Worm (Caenorhabditis elegans) whole organism, L1 larva: ENCODE data around the gene lmp-1.

Experiments used
- F16B12.6 ChIP-seq: fragments of 150-350 bp; optimal IDR thresholded peaks from 2 replicates; lab custom pipeline; 2014; ENCODE audit warnings: missing biosample characterization, missing genetic modification characterization
- Y116A8C.19 ChIP-seq: sonication (generic microtip); optimal IDR thresholded peaks from 2 replicates; lab custom pipeline; 2016; ENCODE audit warnings: missing compliant biosample characterization, missing genetic modification characterization, borderline replicate concordance
- aha-1 ChIP-seq: fragments of 150-350 bp; optimal IDR thresholded peaks from 2 replicates; lab custom pipeline; 2014; ENCODE audit warnings: missing biosample characterization, missing genetic modification characterization
- ama-1 ChIP-seq: fragments of 150-350 bp; optimal IDR thresholded peaks from 2 replicates; lab custom pipeline; 2014
- ceh-82 ChIP-seq, 3 experiments: fragments of 150-350 bp in 1 of 3; sonication (generic microtip) in 2 of 3; optimal IDR thresholded peaks; 2 replicates each; lab custom pipeline; 2014 to 2017; ENCODE audit warnings: missing biosample characterization in 3 of 3, missing genetic modification characterization in 3 of 3
- dsc-1 ChIP-seq: sonication (generic microtip); optimal IDR thresholded peaks from 2 replicates; lab custom pipeline; 2016; ENCODE audit warnings: mild to moderate bottlenecking, missing genetic modification characterization, missing compliant biosample characterization
- efl-1 ChIP-seq, 4 experiments: fragments of 150-350 bp; optimal IDR thresholded peaks in 3 of 4; peaks in 1 of 4; 1 replicate in 1 of 4; 2 replicates in 3 of 4; lab custom pipeline; 2014; ENCODE audit warnings: missing biosample characterization in 2 of 4, missing genetic modification characterization in 2 of 4, missing genetic modification reagents in 2 of 4
- efl-3 ChIP-seq: fragments of 200-800 bp; sonication (Bioruptor generic); optimal IDR thresholded peaks from 2 replicates; lab custom pipeline; 2018; ENCODE audit warnings: mild to moderate bottlenecking, missing genetic modification characterization, missing compliant biosample characterization
- elt-3 ChIP-seq, 6 experiments: fragments of 150-350 bp in 1 of 6; sonication (generic microtip); optimal IDR thresholded peaks; 2 replicates each; lab custom pipeline; 2017 to 2018; ENCODE audit warnings: missing biosample characterization in 6 of 6, missing genetic modification characterization in 6 of 6, inconsistent platforms in 1 of 6
- ets-5 ChIP-seq: fragments of 200-800 bp; sonication (Bioruptor generic); IDR thresholded peaks from 2 replicates; pipeline ENCODE4 v1.3.6; 2022; ENCODE audit warnings: missing genetic modification characterization, missing compliant biosample characterization
- fos-1 ChIP-seq: fragments of 150-350 bp; optimal IDR thresholded peaks from 2 replicates; lab custom pipeline; 2014; ENCODE audit warnings: missing biosample characterization, missing genetic modification characterization
- grh-1 ChIP-seq: fragments of 200-800 bp; sonication (Bioruptor generic); IDR thresholded peaks from 2 replicates; pipeline ENCODE4 v1.3.6; 2022; ENCODE audit warnings: missing genetic modification reagents, missing genetic modification characterization, missing compliant biosample characterization
- hlh-17 ChIP-seq: fragments of 200-800 bp; sonication (Bioruptor generic); optimal IDR thresholded peaks from 2 replicates; lab custom pipeline; 2018; ENCODE audit warnings: missing genetic modification characterization, mild to moderate bottlenecking, missing compliant biosample characterization, moderate library complexity, borderline replicate concordance
- hpl-2 ChIP-seq: fragments of 150-350 bp; optimal IDR thresholded peaks from 2 replicates; lab custom pipeline; 2014; ENCODE audit warnings: missing biosample characterization, missing genetic modification reagents, missing genetic modification characterization
- irx-1 ChIP-seq: sonication (generic microtip); optimal IDR thresholded peaks from 2 replicates; lab custom pipeline; 2016; ENCODE audit warnings: missing genetic modification characterization, missing compliant biosample characterization
- isw-1 ChIP-seq: fragments of 200-800 bp; sonication (Bioruptor generic); IDR thresholded peaks from 2 replicates; pipeline ENCODE4 v1.3.6; 2022; ENCODE audit warnings: missing genetic modification characterization, missing compliant biosample characterization
- jun-1 ChIP-seq: fragments of 150-350 bp; optimal IDR thresholded peaks from 2 replicates; lab custom pipeline; 2014; ENCODE audit warnings: missing biosample characterization, missing genetic modification reagents, missing genetic modification characterization
- lin-13 ChIP-seq: fragments of 150-350 bp; optimal IDR thresholded peaks from 2 replicates; lab custom pipeline; 2014; ENCODE audit warnings: missing biosample characterization, missing genetic modification reagents, missing genetic modification characterization
- lin-15B ChIP-seq: fragments of 150-350 bp; sonication (generic microtip); optimal IDR thresholded peaks from 3 replicates; lab custom pipeline; 2014; ENCODE audit warnings: missing biosample characterization, missing genetic modification characterization
- lsy-2 ChIP-seq, 2 experiments: fragments of 150-350 bp; optimal IDR thresholded peaks; 2 replicates each; lab custom pipeline; 2014; ENCODE audit warnings: missing biosample characterization in 2 of 2, missing genetic modification characterization in 2 of 2
- mef-2 ChIP-seq: fragments of 150-350 bp; optimal IDR thresholded peaks from 2 replicates; lab custom pipeline; 2014; ENCODE audit warnings: missing biosample characterization, missing genetic modification characterization
- nhr-19 ChIP-seq: fragments of 200-800 bp; sonication (Bioruptor generic); conservative IDR thresholded peaks from 2 replicates; pipeline ENCODE4 v1.3.6; 2022; ENCODE audit warnings: missing genetic modification characterization, missing compliant biosample characterization
- nhr-237 ChIP-seq: fragments of 150-350 bp; optimal IDR thresholded peaks from 2 replicates; lab custom pipeline; 2014; ENCODE audit warnings: missing biosample characterization, missing genetic modification characterization
- nhr-47 ChIP-seq: sonication (generic microtip); optimal IDR thresholded peaks from 2 replicates; lab custom pipeline; 2016; ENCODE audit warnings: mild to moderate bottlenecking, missing genetic modification characterization, moderate library complexity, missing compliant biosample characterization
- nhr-71 ChIP-seq: sonication (generic microtip); optimal IDR thresholded peaks from 2 replicates; lab custom pipeline; 2016; ENCODE audit warnings: mild to moderate bottlenecking, missing genetic modification characterization, moderate library complexity, missing compliant biosample characterization
- nhr-77 ChIP-seq: fragments of 150-350 bp; optimal IDR thresholded peaks from 2 replicates; lab custom pipeline; 2014; ENCODE audit warnings: missing biosample characterization, missing genetic modification characterization
- nhr-90 ChIP-seq: sonication (generic microtip); optimal IDR thresholded peaks from 2 replicates; lab custom pipeline; 2016; ENCODE audit warnings: mild to moderate bottlenecking, missing genetic modification characterization, missing compliant biosample characterization; ENCODE audit not compliant: poor library complexity
- pag-3 ChIP-seq: sonication (generic microtip); optimal IDR thresholded peaks from 2 replicates; lab custom pipeline; 2017; ENCODE audit warnings: missing genetic modification characterization, mild to moderate bottlenecking, missing compliant biosample characterization, antibody characterized with exemption, borderline replicate concordance; ENCODE audit not compliant: insufficient read depth
- pax-3 ChIP-seq: fragments of 200-800 bp; sonication (Bioruptor generic); optimal IDR thresholded peaks from 2 replicates; lab custom pipeline; 2018; ENCODE audit warnings: mild to moderate bottlenecking, missing genetic modification characterization, moderate library complexity, missing compliant biosample characterization
- rnt-1 ChIP-seq: sonication (generic microtip); optimal IDR thresholded peaks from 2 replicates; lab custom pipeline; 2016; ENCODE audit warnings: mild to moderate bottlenecking, missing genetic modification characterization, moderate library complexity, missing compliant biosample characterization
- skn-1 ChIP-seq: fragments of 150-350 bp; optimal IDR thresholded peaks from 2 replicates; lab custom pipeline; 2014; ENCODE audit warnings: missing biosample characterization, missing genetic modification characterization
- snu-23 ChIP-seq: sonication (generic microtip); optimal IDR thresholded peaks from 2 replicates; lab custom pipeline; 2016; ENCODE audit warnings: missing genetic modification characterization, missing compliant biosample characterization
- swsn-7 ChIP-seq: sonication (generic microtip); optimal IDR thresholded peaks from 2 replicates; lab custom pipeline; 2016; ENCODE audit warnings: missing genetic modification characterization, missing compliant biosample characterization
- tbx-2 ChIP-seq: sonication (generic microtip); optimal IDR thresholded peaks from 2 replicates; lab custom pipeline; 2016; ENCODE audit warnings: missing genetic modification characterization, missing compliant biosample characterization
- tlp-1 ChIP-seq: fragments of 150-350 bp; optimal IDR thresholded peaks from 2 replicates; lab custom pipeline; 2014; ENCODE audit warnings: missing biosample characterization, missing genetic modification characterization
- unc-130 ChIP-seq: fragments of 150-350 bp; optimal IDR thresholded peaks from 2 replicates; lab custom pipeline; 2017; ENCODE audit warnings: missing biosample characterization, missing genetic modification characterization, inconsistent platforms
- unc-30 ChIP-seq: sonication (generic microtip); optimal IDR thresholded peaks from 2 replicates; lab custom pipeline; 2017; ENCODE audit warnings: missing biosample characterization, missing genetic modification characterization
- unc-62 ChIP-seq: fragments of 150-350 bp; optimal IDR thresholded peaks from 2 replicates; lab custom pipeline; 2014; ENCODE audit warnings: missing biosample characterization, missing genetic modification reagents, missing genetic modification characterization
- vab-15 ChIP-seq: sonication (generic microtip); optimal IDR thresholded peaks from 2 replicates; lab custom pipeline; 2017; ENCODE audit warnings: missing genotype, mild to moderate bottlenecking, missing genetic modification characterization, missing compliant biosample characterization
- zag-1 ChIP-seq: fragments of 150-350 bp; optimal IDR thresholded peaks from 2 replicates; lab custom pipeline; 2014; ENCODE audit warnings: missing biosample characterization, missing genetic modification characterization
- zip-4 ChIP-seq: fragments of 200-800 bp; sonication (Bioruptor generic); optimal IDR thresholded peaks from 2 replicates; lab custom pipeline; 2018; ENCODE audit warnings: mild to moderate bottlenecking, missing genetic modification characterization, moderate library complexity, missing compliant biosample characterization
- ztf-11 ChIP-seq, 2 experiments: sonication (generic microtip); optimal IDR thresholded peaks; 2 replicates each; lab custom pipeline; 2016 to 2017; ENCODE audit warnings: missing genetic modification characterization in 2 of 2, missing biosample characterization in 1 of 2, missing compliant biosample characterization in 1 of 2
- ztf-4 ChIP-seq: fragments of 150-350 bp; optimal IDR thresholded peaks from 2 replicates; lab custom pipeline; 2014; ENCODE audit warnings: missing biosample characterization, missing genetic modification characterization

The lmp-1 gene

ce11 chrX:6378363-6378762 lies 879 bp upstream of the lmp-1 start (continued):
- no peak for TF ChIP-seq ets-5
- peak; percentile 58 for TF ChIP-seq tbx-2
- no peak for TF ChIP-seq lin-15B
- peak; percentile 68 for TF ChIP-seq nhr-47 (tag; lab: Kevin White, UChicago)
- no peak for TF ChIP-seq unc-62 (GFP tag; lab: Kevin White, UChicago)
- peak; percentile 40 for TF ChIP-seq nhr-19 (GFP tag; lab: Robert Waterston, UW)
- peak; percentile 33 to 66 for TF ChIP-seq lsy-2 (tag; optimal IDR thresholded peaks at IDR 0.05; lab: Kevin White, UChicago)
- TF ChIP-seq irx-1 (tag; lab: Kevin White, UChicago), result peak; percentile 23

- TF ChIP-seq efl-1 (optimal IDR thresholded peaks at IDR 0.05; lab: Kevin White, UChicago) (no peak), efl-1 (GFP tag; optimal IDR thresholded peaks at IDR 0.05 in 1 of 2; lab: Kevin White, UChicago) (peak in 1 of 2 experiments; percentile 42), ama-1 (lab: Kevin White, UChicago) (no peak)
These were observed 3.0 kb downstream of the lmp-1 start, which contains the start of gene C03B1.1 for ce11 chrX:6374451-6374850. TSS of gene C03B1.1 (plus strand) at chrX:6374751.

ce11 chrX:6373348-6373747 lies 4.1 kb downstream of the lmp-1 start, which contains the start of gene C03B1.17:
TSS of gene C03B1.17 (plus strand) at chrX:6373648.
- TF ChIP-seq fos-1 (tag; lab: Kevin White, UChicago), result no peak
- TF ChIP-seq lin-13 (GFP tag; lab: Kevin White, UChicago), result no peak
- no peak for TF ChIP-seq snu-23 (GFP tag; lab: Kevin White, UChicago)
- no peak for TF ChIP-seq unc-30 (tag; lab: Kevin White, UChicago)
- TF ChIP-seq nhr-71 (tag; lab: Kevin White, UChicago), result no peak
- no peak for TF ChIP-seq nhr-237 (tag; lab: Kevin White, UChicago)
- TF ChIP-seq efl-1 (optimal IDR thresholded peaks at IDR 0.05; lab: Kevin White, UChicago), result no peak
- no peak for TF ChIP-seq efl-1 (GFP tag; optimal IDR thresholded peaks at IDR 0.05 in 1 of 2; lab: Kevin White, UChicago)
- no peak for TF ChIP-seq mef-2 (tag; lab: Kevin White, UChicago)
- no peak for TF ChIP-seq isw-1 (GFP tag; lab: Robert Waterston, UW)
- TF ChIP-seq ztf-4 (tag; lab: Kevin White, UChicago), result no peak
- TF ChIP-seq jun-1 (tag; lab: Kevin White, UChicago), result no peak
- TF ChIP-seq, all 84 proteins: peak for 0

- TF ChIP-seq Y116A8C.19 (tag; lab: Kevin White, UChicago) (no peak), zip-4 (GFP tag; lab: Kevin White, UChicago) (no peak), isw-1 (GFP tag; lab: Robert Waterston, UW) (no peak), rnt-1 (tag; lab: Kevin White, UChicago) (peak; percentile 60), vab-15 (no peak), F16B12.6 (no peak), zag-1 (tag; lab: Kevin White, UChicago) (no peak), unc-130 (peak; percentile 41), lin-13 (GFP tag; lab: Kevin White, UChicago) (no peak), pag-3 (tag; lab: Kevin White, UChicago) (no peak), ztf-11 (tag; optimal IDR thresholded peaks at IDR 0.05; lab: Kevin White, UChicago) (no peak), ceh-82 (tag; optimal IDR thresholded peaks at IDR 0.05; lab: Kevin White, UChicago) (peak; percentile 21 to 30 (median 25)), efl-3 (GFP tag; lab: Kevin White, UChicago) (no peak), nhr-90 (tag; lab: Kevin White, UChicago) (peak; percentile 59), nhr-77 (peak; percentile 41), pax-3 (tag; lab: Kevin White, UChicago) (no peak), aha-1 (tag; lab: Kevin White, UChicago) (no peak), ets-5 (no peak), swsn-7 (tag; lab: Kevin White, UChicago) (peak; percentile 66), dsc-1 (peak; percentile 78), hpl-2 (GFP tag; lab: Kevin White, UChicago) (no peak), tlp-1 (no peak), elt-3 (tag; optimal IDR thresholded peaks at IDR 0.05; lab: Kevin White, UChicago) (peak in 1 of 6 experiments; percentile 60), unc-62 (GFP tag; lab: Kevin White, UChicago) (no peak), unc-30 (tag; lab: Kevin White, UChicago) (no peak), hlh-17 (GFP tag; lab: Kevin White, UChicago) (no peak), skn-1 (peak; percentile 35), grh-1 (GFP tag; lab: Robert Waterston, UW) (no peak)
These were observed 6.0 kb downstream of the lmp-1 start for ce11 chrX:6371192-6372116.
